Fruit fly (Drosophila melanogaster): ENCODE data around the gene CCT6.

Gene CCT6

DNA sequence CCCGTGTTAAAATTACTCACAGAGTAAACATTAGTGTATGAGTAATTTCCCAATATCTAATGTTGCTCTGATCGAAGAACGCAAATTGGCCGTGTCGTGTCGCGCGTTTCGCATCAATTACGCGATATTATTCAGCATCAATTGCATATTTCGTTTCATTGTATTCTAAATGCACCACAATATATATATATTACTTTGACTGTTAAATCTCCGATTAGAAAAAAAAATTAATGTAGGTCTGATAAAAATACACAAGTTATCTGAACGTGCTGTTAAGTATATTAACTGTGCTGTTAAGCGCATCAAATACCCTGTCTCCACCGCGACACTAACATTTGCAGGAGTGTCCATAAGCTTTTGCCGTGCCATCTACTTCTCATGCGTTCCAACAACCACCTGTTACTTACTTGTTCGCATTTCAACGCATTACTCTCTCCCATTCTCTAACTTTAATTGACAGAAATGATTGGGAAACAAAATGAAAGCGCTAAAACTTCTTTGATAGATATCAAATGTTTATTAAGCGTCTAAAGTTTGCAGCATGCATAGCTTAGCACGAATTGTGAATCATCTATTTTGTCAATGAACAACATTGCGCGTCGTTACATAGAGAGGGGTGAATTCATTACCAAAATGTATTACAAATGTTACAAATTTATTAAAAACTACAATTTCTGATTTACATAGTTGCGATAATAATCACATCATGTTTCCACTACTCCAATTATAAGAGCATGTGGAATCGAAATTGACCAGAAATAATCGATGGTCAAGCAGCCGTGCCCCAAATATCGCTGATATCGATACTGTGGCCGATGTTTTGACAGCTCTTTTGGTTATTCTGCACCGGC is 14.2 kb downstream of the CCT6 start, which contains the start of the genes Graf and mRpL3 (continued):
- TF ChIP-seq Fer2 (tag; optimal IDR thresholded peaks at IDR 0.05), result no peak
- TF ChIP-seq exex (tag; optimal IDR thresholded peaks at IDR 0.05), result peak; percentile 8
- no peak for TF ChIP-seq fru (optimal IDR thresholded peaks at IDR 0.05)
- peak; percentile 85 for TF ChIP-seq CG7357 (GFP tag; IDR thresholded peaks at IDR 0.05)
- TF ChIP-seq Mrtf (GFP tag; IDR thresholded peaks at IDR 0.05), result no peak
- TF ChIP-seq CG17328 (GFP tag; IDR thresholded peaks at IDR 0.05), result no peak
- peak; percentile 11; the same call in 1 of the 2 replicates for TF ChIP-seq CG1024 (GFP tag; IDR thresholded peaks at IDR 0.05)
- TF ChIP-seq Camta (GFP tag; optimal IDR thresholded peaks at IDR 0.05), result no peak
- peak; percentile 93 for TF ChIP-seq Dref (GFP tag; IDR thresholded peaks at IDR 0.05)
- TF ChIP-seq CG14667 (GFP tag; IDR thresholded peaks at IDR 0.05), result no peak
- TF ChIP-seq Dip2 (GFP tag; IDR thresholded peaks at IDR 0.05), result no peak
- no peak for TF ChIP-seq Gsc (GFP tag; IDR thresholded peaks at IDR 0.05)
- no peak for TF ChIP-seq Kr (GFP tag; optimal IDR thresholded peaks at IDR 0.05)
- peak in 1 of 2 experiments; percentile 23 for TF ChIP-seq Hr78 (GFP tag; optimal IDR thresholded peaks at IDR 0.05)
- TF ChIP-seq CG8765 (GFP tag; IDR thresholded peaks at IDR 0.05), result no peak
- TF ChIP-seq corto (GFP tag; optimal IDR thresholded peaks at IDR 0.05), result no peak
- TF ChIP-seq pnt (GFP tag; optimal IDR thresholded peaks at IDR 0.05), result no peak
- TF ChIP-seq YL-1 (GFP tag; optimal IDR thresholded peaks at IDR 0.05), result no peak
- no peak for TF ChIP-seq fd64A (GFP tag; optimal IDR thresholded peaks at IDR 0.05)
- no peak for TF ChIP-seq cad (GFP tag; optimal IDR thresholded peaks at IDR 0.05)
- no peak for TF ChIP-seq ken (GFP tag; IDR thresholded peaks at IDR 0.05)
- no peak for TF ChIP-seq Drgx (GFP tag; IDR thresholded peaks at IDR 0.05)
- TF ChIP-seq ssp (GFP tag; IDR thresholded peaks at IDR 0.05), result peak; percentile 84
- no peak for TF ChIP-seq gcm2 (GFP tag; optimal IDR thresholded peaks at IDR 0.05)
- no peak for TF ChIP-seq CG34422 (GFP tag; IDR thresholded peaks at IDR 0.05)
- no peak for TF ChIP-seq Poxn (GFP tag; IDR thresholded peaks at IDR 0.05)
- TF ChIP-seq cg (GFP tag; optimal IDR thresholded peaks at IDR 0.05), result peak; percentile 41
- TF ChIP-seq MBD-R2 (GFP tag; IDR thresholded peaks at IDR 0.05), result no peak
- TF ChIP-seq gsb (GFP tag; IDR thresholded peaks at IDR 0.05), result no peak
- TF ChIP-seq CG30431 (GFP tag; optimal IDR thresholded peaks at IDR 0.05), result no peak
- TF ChIP-seq CG2889 (GFP tag; IDR thresholded peaks at IDR 0.05), result no peak
- no peak for TF ChIP-seq Bdp1 (GFP tag; optimal IDR thresholded peaks at IDR 0.05)
- TF ChIP-seq run (tag; optimal IDR thresholded peaks at IDR 0.05), result no peak
- TF ChIP-seq NC2β (GFP tag; optimal IDR thresholded peaks at IDR 0.05), result no peak
- no peak for TF ChIP-seq Dad (GFP tag; optimal IDR thresholded peaks at IDR 0.05)
- TF ChIP-seq Jarid2 (GFP tag; optimal IDR thresholded peaks at IDR 0.05), result no peak
- TF ChIP-seq BtbVII (GFP tag; optimal IDR thresholded peaks at IDR 0.05), result no peak
- peak; percentile 4 for TF ChIP-seq Hr3 (GFP tag; optimal IDR thresholded peaks at IDR 0.05)
- no peak for TF ChIP-seq maf-S (GFP tag; optimal IDR thresholded peaks at IDR 0.05)
- peak; percentile 80 for TF ChIP-seq Doc3 (GFP tag; IDR thresholded peaks at IDR 0.05; ENCODE audit: partially characterized antibody)
- TF ChIP-seq klu (GFP tag; IDR thresholded peaks at IDR 0.05), result no peak
- TF ChIP-seq CG6254 (GFP tag; optimal IDR thresholded peaks at IDR 0.05), result no peak
- TF ChIP-seq CG8924 (tag; optimal IDR thresholded peaks at IDR 0.05), result peak; percentile 30
- no peak for TF ChIP-seq hth (optimal IDR thresholded peaks at IDR 0.05)
- no peak for TF ChIP-seq kay (GFP tag; optimal IDR thresholded peaks at IDR 0.05)
- no peak for TF ChIP-seq CG18011 (GFP tag; optimal IDR thresholded peaks at IDR 0.05)
- peak; percentile 96 for TF ChIP-seq bbx (GFP tag; IDR thresholded peaks at IDR 0.05; ENCODE audit: partially characterized antibody)
- TF ChIP-seq ATbp (GFP tag; optimal IDR thresholded peaks at IDR 0.05), result no peak
- TF ChIP-seq vvl (GFP tag; IDR thresholded peaks at IDR 0.05), result no peak
- TF ChIP-seq zfh1 (GFP tag; IDR thresholded peaks at IDR 0.05), result no peak
- TF ChIP-seq Fer1 (GFP tag; optimal IDR thresholded peaks at IDR 0.05), result no peak
- TF ChIP-seq ro (GFP tag; IDR thresholded peaks at IDR 0.05), result no peak

Data from whole organism, embryonic.